Fruit fly (Drosophila melanogaster) whole organism, adult: ENCODE data around the gene CaMKI.

ENCODE experiments used
- CG11617 ChIP-seq: fragments of 200-800 bp; sonication (Bioruptor generic); optimal IDR thresholded peaks from 2 replicates; lab custom pipeline; 2017; ENCODE audit warnings: mild to moderate bottlenecking, missing biosample characterization, missing genetic modification reagents, missing genetic modification characterization
- CG12768 ChIP-seq: fragments of 200-800 bp; sonication (Bioruptor generic); optimal IDR thresholded peaks from 2 replicates; lab custom pipeline; 2017; ENCODE audit warnings: missing biosample characterization, missing genetic modification characterization, mild to moderate bottlenecking, moderate library complexity, missing genetic modification reagents
- CG14711 ChIP-seq: fragments of 200-800 bp; sonication (Bioruptor generic); optimal IDR thresholded peaks from 2 replicates; lab custom pipeline; 2018; ENCODE audit warnings: missing biosample characterization, mild to moderate bottlenecking, missing genetic modification characterization, moderate library complexity
- CG1620 ChIP-seq: fragments of 200-800 bp; sonication (Bioruptor generic); optimal IDR thresholded peaks from 2 replicates; lab custom pipeline; 2016; ENCODE audit warnings: missing biosample characterization, missing genetic modification characterization
- CG33017 ChIP-seq: fragments of 200-800 bp; sonication (Bioruptor generic); optimal IDR thresholded peaks from 2 replicates; lab custom pipeline; 2018; ENCODE audit warnings: missing biosample characterization, mild to moderate bottlenecking, missing genetic modification characterization, moderate library complexity
- CG5204 ChIP-seq: fragments of 200-800 bp; sonication (Bioruptor generic); optimal IDR thresholded peaks from 2 replicates; lab custom pipeline; 2016; ENCODE audit warnings: missing biosample characterization, missing genetic modification characterization
- CG7045 ChIP-seq: fragments of 200-800 bp; sonication (Bioruptor generic); optimal IDR thresholded peaks from 2 replicates; lab custom pipeline; 2017; ENCODE audit warnings: missing biosample characterization, mild to moderate bottlenecking, missing genetic modification characterization
- CG7101 ChIP-seq: fragments of 200-800 bp; sonication (Bioruptor generic); optimal IDR thresholded peaks from 2 replicates; lab custom pipeline; 2018; ENCODE audit warnings: missing biosample characterization, mild to moderate bottlenecking, missing genetic modification characterization, moderate library complexity
- Clk ChIP-seq: fragments of 200-800 bp; sonication (Bioruptor generic); optimal IDR thresholded peaks from 2 replicates; lab custom pipeline; 2017; ENCODE audit warnings: missing biosample characterization, missing genetic modification characterization
- Crg-1 ChIP-seq: fragments of 200-800 bp; sonication (Bioruptor generic); optimal IDR thresholded peaks from 2 replicates; lab custom pipeline; 2016; ENCODE audit warnings: missing biosample characterization, missing genetic modification characterization
- Hr96 ChIP-seq: fragments of 200-800 bp; sonication (Bioruptor generic); optimal IDR thresholded peaks from 2 replicates; lab custom pipeline; 2016; ENCODE audit warnings: missing biosample characterization, missing genetic modification characterization
- Mnt ChIP-seq: fragments of 200-800 bp; sonication (Bioruptor generic); optimal IDR thresholded peaks from 2 replicates; lab custom pipeline; 2016; ENCODE audit warnings: missing biosample characterization, mild to moderate bottlenecking, missing genetic modification characterization
- bab1 ChIP-seq: fragments of 200-800 bp; sonication (Bioruptor generic); optimal IDR thresholded peaks from 3 replicates; lab custom pipeline; 2019; ENCODE audit warnings: missing biosample characterization, mild to moderate bottlenecking, missing genetic modification characterization, moderate library complexity
- cic ChIP-seq: fragments of 200-800 bp; sonication (Bioruptor generic); optimal IDR thresholded peaks from 2 replicates; lab custom pipeline; 2017; ENCODE audit warnings: missing biosample characterization, mild to moderate bottlenecking, missing genetic modification characterization, moderate library complexity
- cnc ChIP-seq, 2 experiments: fragments of >200 bp; optimal IDR thresholded peaks; 2 replicates each; lab custom pipeline; 2017
- kay ChIP-seq: fragments of 200-800 bp; sonication (Bioruptor generic); peaks from one replicate; lab custom pipeline; 2016; ENCODE audit warnings: missing biosample characterization, missing genetic modification characterization, borderline replicate concordance
- ovo ChIP-seq: fragments of 200-800 bp; sonication (Bioruptor generic); optimal IDR thresholded peaks from 2 replicates; lab custom pipeline; 2016; ENCODE audit warnings: missing biosample characterization, missing genetic modification characterization
- pad ChIP-seq: fragments of 200-800 bp; sonication (Bioruptor generic); optimal IDR thresholded peaks from 3 replicates; lab custom pipeline; 2017; ENCODE audit warnings: missing biosample characterization, missing genetic modification characterization, mild to moderate bottlenecking, moderate library complexity, missing genetic modification reagents
- tj ChIP-seq: fragments of 200-800 bp; sonication (Bioruptor generic); optimal IDR thresholded peaks from 3 replicates; lab custom pipeline; 2017; ENCODE audit warnings: missing biosample characterization, mild to moderate bottlenecking, missing genetic modification characterization, moderate library complexity
- toe ChIP-seq: fragments of 200-800 bp; sonication (Bioruptor generic); optimal IDR thresholded peaks from 2 replicates; lab custom pipeline; 2016; ENCODE audit warnings: missing biosample characterization, missing genetic modification characterization

The CaMKI gene

dm6 chr4:445113-445718 is at the start of gene CaMKI:
TSS of gene CaMKI (plus strand) at chr4:445504.
- TF ChIP-seq CG7101 (tag; lab: Kevin White, UChicago) (no peak), kay (GFP tag; lab: Kevin White, UChicago) (peak; percentile 57), Mnt (GFP tag; lab: Kevin White, UChicago) (no peak)

DNA sequence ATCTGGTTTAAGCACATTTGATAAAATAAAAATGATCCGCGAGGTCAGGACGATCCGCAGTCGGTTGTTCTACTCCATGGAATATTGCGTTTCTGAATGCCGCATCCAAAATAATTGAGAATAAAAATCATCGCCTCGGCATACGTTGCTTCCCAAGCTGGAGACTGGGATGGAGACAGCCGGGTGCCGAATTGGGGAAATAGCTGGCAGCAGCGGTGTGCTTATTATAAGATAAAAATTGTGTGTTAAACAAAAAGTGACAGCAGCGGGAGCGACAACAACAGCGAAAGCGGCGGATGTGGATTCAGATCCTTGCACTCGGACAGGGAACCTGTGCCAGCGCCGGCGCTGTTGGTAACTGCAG is 49.8 kb upstream of the CaMKI start, which contains the start of gene dati:
TSS of gene dati (minus strand) at position 101 of the 364 bp plus-strand sequence.
- TF ChIP-seq ovo (GFP tag; lab: Kevin White, UChicago) (no peak), CG14711 (no peak), CG5204 (GFP tag; lab: Kevin White, UChicago) (no peak)

dm6 chr4:395869-396568 is 49.3 kb upstream of the CaMKI start:
- TF ChIP-seq pad (GFP tag; lab: Kevin White, UChicago) (no peak), toe (GFP tag; lab: Kevin White, UChicago) (no peak), CG14711 (no peak), CG5204 (GFP tag; lab: Kevin White, UChicago) (no peak), CG1620 (GFP tag; lab: Kevin White, UChicago) (no peak), tj (no peak), Hr96 (GFP tag; lab: Kevin White, UChicago) (no peak), CG12768 (no peak), Mnt (GFP tag; lab: Kevin White, UChicago) (no peak), cnc (optimal IDR thresholded peaks at IDR 0.05; lab: Kevin White, UChicago) (no peak), CG11617 (GFP tag; lab: Kevin White, UChicago) (no peak), Clk (GFP tag; lab: Kevin White, UChicago) (no peak), ovo (GFP tag; lab: Kevin White, UChicago) (no peak), CG7045 (GFP tag; lab: Kevin White, UChicago) (no peak), CG7101 (tag; lab: Kevin White, UChicago) (no peak), cic (no peak), Crg-1 (GFP tag; lab: Kevin White, UChicago) (no peak)

DNA sequence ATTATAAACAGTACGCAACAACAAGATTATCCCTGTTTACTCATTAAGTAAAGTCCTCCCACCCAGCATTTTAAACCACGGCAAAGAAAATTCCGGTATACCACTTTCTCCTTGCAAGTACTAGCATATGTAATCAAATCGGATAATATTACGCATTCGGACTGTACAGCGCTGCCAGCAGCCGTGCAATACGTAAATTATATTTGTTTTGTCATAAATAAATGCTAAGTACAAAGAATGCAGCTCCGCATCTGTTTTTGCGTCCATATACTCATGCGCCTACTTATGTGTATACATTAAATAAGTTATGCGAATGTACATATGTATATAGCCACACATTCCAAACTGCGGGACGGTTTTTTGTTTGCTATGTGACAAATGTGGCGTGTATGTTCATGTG is 46.7 kb upstream of the CaMKI start:
- TF ChIP-seq CG11617 (GFP tag; lab: Kevin White, UChicago) (no peak), Crg-1 (GFP tag; lab: Kevin White, UChicago) (no peak), pad (GFP tag; lab: Kevin White, UChicago) (no peak), Clk (GFP tag; lab: Kevin White, UChicago) (no peak), toe (GFP tag; lab: Kevin White, UChicago) (no peak), CG7045 (GFP tag; lab: Kevin White, UChicago) (no peak), bab1 (no peak), CG5204 (GFP tag; lab: Kevin White, UChicago) (no peak), cnc (optimal IDR thresholded peaks at IDR 0.05; lab: Kevin White, UChicago) (no peak), CG1620 (GFP tag; lab: Kevin White, UChicago) (no peak), ovo (GFP tag; lab: Kevin White, UChicago) (no peak), CG33017 (tag; lab: Kevin White, UChicago) (no peak)

dm6 chr4:402928-403575 is 42.3 kb upstream of the CaMKI start:
- peak; percentile 46 for TF ChIP-seq kay (GFP tag; lab: Kevin White, UChicago)
- no peak for TF ChIP-seq CG7045 (GFP tag; lab: Kevin White, UChicago)

dm6 chr4:404325-404724 is 41.0 kb upstream of the CaMKI start:
- TF ChIP-seq Hr96 (GFP tag; lab: Kevin White, UChicago) (no peak), bab1 (no peak), CG7101 (tag; lab: Kevin White, UChicago) (no peak), pad (GFP tag; lab: Kevin White, UChicago) (peak; percentile 3), CG7045 (GFP tag; lab: Kevin White, UChicago) (no peak), CG5204 (GFP tag; lab: Kevin White, UChicago) (no peak), Clk (GFP tag; lab: Kevin White, UChicago) (no peak), CG1620 (GFP tag; lab: Kevin White, UChicago) (no peak), cic (no peak), kay (GFP tag; lab: Kevin White, UChicago) (peak; percentile 61)

DNA sequence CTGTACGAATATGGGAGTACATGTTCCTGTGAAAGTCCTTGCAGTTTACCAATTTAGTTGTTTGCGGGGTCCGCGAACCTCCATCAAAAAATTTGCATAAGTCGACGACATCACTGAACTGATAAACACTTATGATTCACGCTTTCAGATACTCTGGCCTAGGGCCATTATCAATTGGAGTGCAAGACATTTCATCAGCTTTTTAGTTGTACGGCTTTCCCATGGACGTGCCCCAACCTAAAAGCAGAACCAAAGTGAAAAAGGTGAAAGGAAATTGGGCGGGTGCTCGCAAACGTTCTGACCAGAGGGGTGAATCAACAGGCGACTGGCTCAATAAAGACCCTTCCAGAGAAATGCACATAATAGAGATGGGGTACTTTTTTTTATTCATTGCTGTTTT is 40.1 kb upstream of the CaMKI start:
- TF ChIP-seq CG11617 (GFP tag; lab: Kevin White, UChicago) (no peak), tj (no peak), toe (GFP tag; lab: Kevin White, UChicago) (no peak), cic (no peak), cnc (optimal IDR thresholded peaks at IDR 0.05; lab: Kevin White, UChicago) (no peak), CG12768 (no peak), CG7045 (GFP tag; lab: Kevin White, UChicago) (no peak), CG5204 (GFP tag; lab: Kevin White, UChicago) (no peak), bab1 (no peak), pad (GFP tag; lab: Kevin White, UChicago) (no peak), Crg-1 (GFP tag; lab: Kevin White, UChicago) (no peak)
